Fruit fly (Drosophila melanogaster) whole organism, embryonic: Measurements from ENCODE around the gene temp.
A peak's percentile ranks its signal among the peaks of the same experiment; 100 is the strongest.

Experiments
- Blimp-1 ChIP-seq: fragments of 200-800 bp; sonication (Bioruptor generic); optimal IDR thresholded peaks from 3 replicates; lab custom pipeline; 2018; ENCODE audit warnings: missing biosample characterization, missing genetic modification characterization, mild to moderate bottlenecking, moderate library complexity, missing genetic modification reagents
- CG10267 ChIP-seq: fragments of 200-800 bp; sonication (Bioruptor generic); optimal IDR thresholded peaks from 2 replicates; lab custom pipeline; 2018; ENCODE audit warnings: missing biosample characterization, mild to moderate bottlenecking, missing genetic modification characterization, moderate library complexity
- CG12155 ChIP-seq: fragments of 200-800 bp; sonication (Bioruptor generic); optimal IDR thresholded peaks from 3 replicates; lab custom pipeline; 2016; ENCODE audit warnings: missing biosample characterization, missing genetic modification characterization
- CG12299 ChIP-seq: fragments of 200-800 bp; sonication (Bioruptor generic); optimal IDR thresholded peaks from 2 replicates; lab custom pipeline; 2018; ENCODE audit warnings: missing biosample characterization, mild to moderate bottlenecking, missing genetic modification characterization
- CG13287 ChIP-seq: fragments of 200-800 bp; sonication (Bioruptor generic); IDR thresholded peaks from 2 replicates; pipeline ENCODE4 v1.3.6; 2022; ENCODE audit warnings: missing biosample characterization, missing genetic modification characterization; ENCODE audit not compliant: partially characterized antibody
- CG13894 ChIP-seq: fragments of 200-800 bp; sonication (Bioruptor generic); optimal IDR thresholded peaks from 3 replicates; lab custom pipeline; 2018; ENCODE audit warnings: missing biosample characterization, mild to moderate bottlenecking, missing genetic modification characterization, moderate library complexity
- CG15073 ChIP-seq: fragments of 200-800 bp; sonication (Bioruptor generic); optimal IDR thresholded peaks from 2 replicates; lab custom pipeline; 2016; ENCODE audit warnings: missing biosample characterization, missing genetic modification characterization
- CG15479 ChIP-seq: fragments of 200-800 bp; sonication (Bioruptor generic); optimal IDR thresholded peaks from 3 replicates; lab custom pipeline; 2019; ENCODE audit warnings: missing biosample characterization, mild to moderate bottlenecking, missing genetic modification characterization, moderate library complexity
- CG17568 ChIP-seq: fragments of 200-800 bp; sonication (Bioruptor generic); optimal IDR thresholded peaks from 2 replicates; lab custom pipeline; 2018; ENCODE audit warnings: missing biosample characterization, mild to moderate bottlenecking, missing genetic modification characterization, moderate library complexity
- CG2678 ChIP-seq: fragments of 200-800 bp; sonication (Bioruptor generic); optimal IDR thresholded peaks from 3 replicates; lab custom pipeline; 2019; ENCODE audit warnings: missing biosample characterization, mild to moderate bottlenecking, missing genetic modification characterization, moderate library complexity
- CG30403 ChIP-seq: fragments of 200-800 bp; sonication (Bioruptor generic); optimal IDR thresholded peaks from 3 replicates; lab custom pipeline; 2016; ENCODE audit warnings: missing biosample characterization, missing genetic modification characterization
- CG6854 ChIP-seq: fragments of 200-800 bp; sonication (Bioruptor generic); optimal IDR thresholded peaks from 3 replicates; lab custom pipeline; 2017; ENCODE audit warnings: missing biosample characterization, mild to moderate bottlenecking, missing genetic modification characterization
- CG7357 ChIP-seq: fragments of 200-800 bp; sonication (Bioruptor generic); IDR thresholded peaks from 3 replicates; pipeline ENCODE4 v1.3.6; 2022; ENCODE audit warnings: missing biosample characterization, missing genetic modification characterization
- CG8359 ChIP-seq: fragments of 200-800 bp; sonication (Bioruptor generic); optimal IDR thresholded peaks from 2 replicates; lab custom pipeline; 2017; ENCODE audit warnings: missing biosample characterization, mild to moderate bottlenecking, missing genetic modification characterization, borderline replicate concordance
- Dll ChIP-seq: fragments of 200-800 bp; sonication (Bioruptor generic); IDR thresholded peaks from 4 replicates; pipeline ENCODE4 v1.3.6; 2022; ENCODE audit warnings: missing biosample characterization, missing genetic modification characterization; ENCODE audit not compliant: partially characterized antibody
- Dp ChIP-seq: fragments of 200-800 bp; sonication (Bioruptor generic); optimal IDR thresholded peaks from 2 replicates; lab custom pipeline; 2018; ENCODE audit warnings: missing biosample characterization, mild to moderate bottlenecking, missing genetic modification characterization, moderate library complexity
- Elba2 ChIP-seq: fragments of 200-800 bp; sonication (Bioruptor generic); optimal IDR thresholded peaks from 3 replicates; lab custom pipeline; 2016; ENCODE audit warnings: missing biosample characterization, missing genetic modification characterization
- Fer1 ChIP-seq: fragments of 200-800 bp; sonication (Bioruptor generic); optimal IDR thresholded peaks from 2 replicates; lab custom pipeline; 2017; ENCODE audit warnings: missing biosample characterization, mild to moderate bottlenecking, missing genetic modification characterization
- Mad ChIP-seq: fragments of 200-800 bp; sonication (Bioruptor generic); optimal IDR thresholded peaks from 2 replicates; lab custom pipeline; 2016; ENCODE audit warnings: missing biosample characterization, missing genetic modification characterization
- Myb ChIP-seq: fragments of 200-800 bp; sonication (Bioruptor generic); optimal IDR thresholded peaks from 2 replicates; lab custom pipeline; 2016; ENCODE audit warnings: missing biosample characterization, missing genetic modification characterization
- Pdp1 ChIP-seq, 2 experiments: fragments of 200-800 bp; sonication (Bioruptor generic); optimal IDR thresholded peaks; 3 replicates each; lab custom pipeline; 2016; ENCODE audit warnings: missing biosample characterization in 2 of 2, missing genetic modification characterization in 2 of 2, mild to moderate bottlenecking in 1 of 2, moderate library complexity in 1 of 2
- Spps ChIP-seq: fragments of 200-800 bp; sonication (Bioruptor generic); optimal IDR thresholded peaks from 2 replicates; lab custom pipeline; 2018; ENCODE audit warnings: missing biosample characterization, mild to moderate bottlenecking, missing genetic modification characterization
- Sry-δ ChIP-seq: fragments of 200-800 bp; sonication (Bioruptor generic); optimal IDR thresholded peaks from 2 replicates; lab custom pipeline; 2016; ENCODE audit warnings: missing biosample characterization, missing genetic modification characterization
- cas ChIP-seq: fragments of 200-800 bp; sonication (Bioruptor generic); IDR thresholded peaks from 2 replicates; pipeline ENCODE4 v1.3.6; 2022; ENCODE audit warnings: missing biosample characterization, missing genetic modification characterization
- caup ChIP-seq: fragments of 200-800 bp; sonication (Bioruptor generic); optimal IDR thresholded peaks from 3 replicates; lab custom pipeline; 2017; ENCODE audit warnings: missing biosample characterization, mild to moderate bottlenecking, missing genetic modification characterization, moderate library complexity; ENCODE audit not compliant: severe bottlenecking
- eve ChIP-seq, 2 experiments: fragments of >200 bp; optimal IDR thresholded peaks; 2 replicates each; lab custom pipeline; 2017; ENCODE audit warnings: missing biosample characterization in 2 of 2, missing genetic modification characterization in 2 of 2
- exex ChIP-seq: fragments of 200-800 bp; sonication (Bioruptor generic); optimal IDR thresholded peaks from 4 replicates; lab custom pipeline; 2018; ENCODE audit warnings: missing biosample characterization, mild to moderate bottlenecking, missing genetic modification characterization, moderate library complexity
- fd64A ChIP-seq: fragments of 200-800 bp; sonication (Bioruptor generic); optimal IDR thresholded peaks from 3 replicates; lab custom pipeline; 2018; ENCODE audit warnings: missing biosample characterization, mild to moderate bottlenecking, missing genetic modification characterization
- fu2 ChIP-seq: fragments of 200-800 bp; sonication (Bioruptor generic); optimal IDR thresholded peaks from 2 replicates; lab custom pipeline; 2016; ENCODE audit warnings: missing biosample characterization, missing genetic modification characterization
- gem ChIP-seq: fragments of 200-800 bp; sonication (Bioruptor generic); optimal IDR thresholded peaks from 2 replicates; lab custom pipeline; 2019; ENCODE audit warnings: missing biosample characterization, mild to moderate bottlenecking, missing genetic modification characterization, moderate library complexity
- gfzf ChIP-seq: fragments of 200-800 bp; sonication (Bioruptor generic); optimal IDR thresholded peaks from 2 replicates; lab custom pipeline; 2016; ENCODE audit warnings: missing biosample characterization, mild to moderate bottlenecking, missing genetic modification characterization, moderate library complexity
- gt ChIP-seq: fragments of 200-800 bp; sonication (Bioruptor generic); IDR thresholded peaks from 2 replicates; pipeline ENCODE4 v1.3.6; 2022; ENCODE audit warnings: missing biosample characterization, missing genetic modification characterization
- hbn ChIP-seq: fragments of 200-800 bp; sonication (Bioruptor generic); IDR thresholded peaks from 2 replicates; pipeline ENCODE4 v1.3.6; 2022; ENCODE audit warnings: missing biosample characterization, missing genetic modification characterization; ENCODE audit not compliant: partially characterized antibody
- inv ChIP-seq: fragments of 200-800 bp; sonication (Bioruptor generic); IDR thresholded peaks from 2 replicates; pipeline ENCODE4 v1.3.6; 2022; ENCODE audit warnings: missing biosample characterization, missing genetic modification characterization; ENCODE audit not compliant: partially characterized antibody
- nmo ChIP-seq: fragments of 200-800 bp; sonication (Bioruptor generic); optimal IDR thresholded peaks from 2 replicates; lab custom pipeline; 2018; ENCODE audit warnings: missing biosample characterization, mild to moderate bottlenecking, missing genetic modification characterization, moderate library complexity
- nom ChIP-seq: fragments of 200-800 bp; sonication (Bioruptor generic); optimal IDR thresholded peaks from 2 replicates; lab custom pipeline; 2017; ENCODE audit warnings: missing biosample characterization, missing genetic modification characterization, mild to moderate bottlenecking, moderate library complexity, missing genetic modification reagents
- odd ChIP-seq: fragments of 200-800 bp; sonication (Bioruptor generic); optimal IDR thresholded peaks from 2 replicates; lab custom pipeline; 2017; ENCODE audit warnings: missing biosample characterization, mild to moderate bottlenecking, missing genetic modification characterization
- phol ChIP-seq: fragments of 200-800 bp; sonication (Bioruptor generic); optimal IDR thresholded peaks from 3 replicates; lab custom pipeline; 2018; ENCODE audit warnings: missing biosample characterization, mild to moderate bottlenecking, missing genetic modification characterization, moderate library complexity
- ro ChIP-seq: fragments of 200-800 bp; sonication (Bioruptor generic); IDR thresholded peaks from 2 replicates; pipeline ENCODE4 v1.3.6; 2022; ENCODE audit warnings: missing biosample characterization, missing genetic modification characterization
- scrt ChIP-seq: fragments of 200-800 bp; sonication (Bioruptor generic); optimal IDR thresholded peaks from 2 replicates; lab custom pipeline; 2018; ENCODE audit warnings: missing biosample characterization, mild to moderate bottlenecking, missing genetic modification characterization, moderate library complexity
- sens ChIP-seq: fragments of 200-800 bp; sonication (Bioruptor generic); peaks from one replicate; lab custom pipeline; 2016; ENCODE audit warnings: missing biosample characterization, missing genetic modification characterization
- sob ChIP-seq: fragments of 200-800 bp; sonication (Bioruptor generic); IDR thresholded peaks from 2 replicates; pipeline ENCODE4 v1.3.6; 2022; ENCODE audit warnings: missing biosample characterization, missing genetic modification characterization
- stc ChIP-seq: fragments of 200-800 bp; sonication (Bioruptor generic); IDR thresholded peaks from 2 replicates; pipeline ENCODE4 v1.3.6; 2022; ENCODE audit warnings: missing biosample characterization, missing genetic modification characterization
- stwl ChIP-seq: fragments of 200-800 bp; sonication (Bioruptor generic); optimal IDR thresholded peaks from 3 replicates; lab custom pipeline; 2018; ENCODE audit warnings: missing biosample characterization, mild to moderate bottlenecking, missing genetic modification characterization, moderate library complexity
- trem ChIP-seq: fragments of 200-800 bp; optimal IDR thresholded peaks from 3 replicates; lab custom pipeline; 2019; ENCODE audit warnings: missing biosample characterization, mild to moderate bottlenecking, missing genetic modification characterization, moderate library complexity
- zfh2 ChIP-seq: fragments of 200-800 bp; sonication (Bioruptor generic); optimal IDR thresholded peaks from 2 replicates; lab custom pipeline; 2016; ENCODE audit warnings: missing biosample characterization, missing genetic modification characterization

Gene temp

DNA sequence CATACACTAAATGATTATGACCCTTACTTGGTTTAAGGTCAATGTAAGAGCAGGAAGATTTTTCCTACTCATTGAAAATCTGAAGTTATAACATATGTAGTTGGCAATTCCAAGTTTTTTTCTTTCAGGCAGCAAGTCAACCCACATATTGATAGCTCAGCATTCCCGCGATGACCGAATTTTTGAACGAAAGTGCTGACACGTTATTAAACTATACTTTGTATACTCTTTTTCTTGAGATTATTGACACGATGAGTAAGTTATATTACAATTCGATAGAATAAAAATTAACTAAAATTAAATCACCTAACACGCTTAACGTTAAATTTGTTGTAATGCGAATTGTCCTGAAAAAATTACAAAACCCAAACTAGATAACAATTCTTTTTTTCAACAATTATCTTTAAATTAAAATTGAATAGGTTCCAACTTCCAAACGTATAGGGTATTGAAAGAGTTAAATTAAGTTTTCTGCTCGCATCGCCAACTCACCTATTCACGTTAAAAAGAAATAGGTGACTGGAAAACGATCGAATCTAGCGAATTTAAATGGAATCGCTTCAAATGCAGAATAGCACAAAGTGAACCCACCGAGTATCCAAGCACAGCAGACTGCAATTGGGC lies 13.0 kb upstream of the temp start, which contains the start of gene Vml:
Gene Vml (plus strand): TSS at position 574 of the 624 bp plus-strand sequence.
- TF ChIP-seq Dll (GFP tag; lab: Robert Waterston, UW) = peak; percentile 14; the same call in 2 of the 4 replicates
- TF ChIP-seq sens (GFP tag; lab: Kevin White, UChicago) = peak; percentile 57
- TF ChIP-seq nmo = no peak
- no peak for TF ChIP-seq CG15479 (GFP tag; lab: Kevin White, UChicago)

DNA sequence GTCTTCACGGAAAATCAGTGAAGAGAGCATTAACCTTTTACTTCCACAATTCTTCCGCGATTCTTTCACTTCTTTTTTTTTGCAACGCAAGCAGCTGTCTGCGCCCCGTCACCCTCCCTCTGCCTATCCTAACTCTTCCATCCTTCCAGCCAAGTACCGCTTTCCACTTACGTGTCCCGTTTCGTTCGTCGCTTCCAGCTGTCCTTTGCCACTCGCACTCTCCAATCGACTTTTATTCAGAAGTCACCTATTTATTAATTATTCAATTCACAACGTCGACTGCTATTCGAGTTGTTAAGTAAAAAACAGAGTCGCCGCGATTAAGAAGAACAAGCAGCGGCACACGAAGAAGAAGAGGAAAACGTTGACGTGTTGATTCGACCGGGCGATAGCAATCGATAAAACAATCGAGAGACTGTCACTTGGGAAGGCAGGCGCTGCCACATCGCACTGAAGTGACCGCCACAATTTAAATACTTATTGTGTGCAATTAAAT lies 12.4 kb upstream of the temp start, which contains the start of gene Grp170:
Gene Grp170 (minus strand): TSS at position 365 of the 496 bp plus-strand sequence.
- TF ChIP-seq stc = no peak
- peak; percentile 34 for TF ChIP-seq nmo
- TF ChIP-seq gem (tag; lab: Kevin White, UChicago) = no peak
- TF ChIP-seq caup (GFP tag; lab: Kevin White, UChicago) = peak; percentile 39
- TF ChIP-seq gt (GFP tag; lab: Robert Waterston, UW) = no peak
- TF ChIP-seq CG12299 (tag; lab: Kevin White, UChicago) = no peak
- no peak for TF ChIP-seq odd (GFP tag; lab: Kevin White, UChicago)
- TF ChIP-seq Elba2 (GFP tag; lab: Kevin White, UChicago) = no peak
- 0 out of 2 replicates have a peak, but pooled peaks have one; percentile 18 for TF ChIP-seq sob (GFP tag; lab: Robert Waterston, UW)
- TF ChIP-seq trem (tag; lab: Kevin White, UChicago) = peak; percentile 69
- no peak for TF ChIP-seq CG6854 (GFP tag; lab: Kevin White, UChicago)
- peak; percentile 48 for TF ChIP-seq Myb (GFP tag; lab: Kevin White, UChicago)
- TF ChIP-seq CG10267 (tag; lab: Kevin White, UChicago) = peak; percentile 47
- TF ChIP-seq gfzf (GFP tag; lab: Kevin White, UChicago) = peak; percentile 25
- peak; percentile 12 for TF ChIP-seq CG2678 (tag; lab: Kevin White, UChicago)
- TF ChIP-seq fd64A (GFP tag; lab: Kevin White, UChicago) = no peak
- TF ChIP-seq CG8359 = no peak
- no peak for TF ChIP-seq CG15073 (GFP tag; lab: Kevin White, UChicago)
- TF ChIP-seq phol (tag; lab: Kevin White, UChicago) = peak; percentile 39
- TF ChIP-seq ro (GFP tag; lab: Robert Waterston, UW) = no peak
- TF ChIP-seq CG12155 = no peak
- TF ChIP-seq fu2 (GFP tag; lab: Kevin White, UChicago) = no peak
- TF ChIP-seq scrt = peak; percentile 93
- TF ChIP-seq CG17568 = no peak
- no peak for TF ChIP-seq zfh2
- peak; percentile 96 for TF ChIP-seq Dp (GFP tag; lab: Kevin White, UChicago)
- TF ChIP-seq CG30403 (GFP tag; lab: Kevin White, UChicago) = no peak
- TF ChIP-seq inv (GFP tag; lab: Robert Waterston, UW) = peak; percentile 85
- peak in 1 of 2 experiments; percentile 12 for TF ChIP-seq Pdp1 (GFP tag; optimal IDR thresholded peaks at IDR 0.05; lab: Kevin White, UChicago)
- peak; percentile 93 for TF ChIP-seq CG13287 (GFP tag; lab: Robert Waterston, UW)
- TF ChIP-seq hbn (GFP tag; lab: Robert Waterston, UW) = peak; percentile 84
- no peak for TF ChIP-seq Spps
- TF ChIP-seq Sry-δ (GFP tag; lab: Kevin White, UChicago) = peak; percentile 84
- TF ChIP-seq CG13894 (tag; lab: Kevin White, UChicago) = peak; percentile 35
- TF ChIP-seq eve (GFP tag; optimal IDR thresholded peaks at IDR 0.05; lab: Kevin White, UChicago) = no peak
- TF ChIP-seq cas = no peak
- TF ChIP-seq stwl (tag; lab: Kevin White, UChicago) = peak; percentile 52
- no peak for TF ChIP-seq CG7357
- peak; percentile 34 for TF ChIP-seq Fer1
- peak; percentile 51 for TF ChIP-seq nom (GFP tag; lab: Kevin White, UChicago)
- TF ChIP-seq exex (tag; lab: Kevin White, UChicago) = no peak
- TF ChIP-seq Mad (GFP tag; lab: Kevin White, UChicago) = no peak
- TF ChIP-seq Blimp-1 (GFP tag; lab: Kevin White, UChicago) = no peak
